Worm (Caenorhabditis elegans) whole organism, early embryonic: ENCODE measurements around the gene nhr-275.

Experiments used
- B0310.2 ChIP-seq: sonication (generic microtip); optimal IDR thresholded peaks from 2 replicates; lab custom pipeline; 2016; ENCODE audit warnings: mild to moderate bottlenecking, missing genetic modification characterization, missing compliant biosample characterization
- F13C5.2 ChIP-seq: sonication (generic microtip); optimal IDR thresholded peaks from 2 replicates; lab custom pipeline; 2017; ENCODE audit warnings: mild to moderate bottlenecking, missing genetic modification characterization, inconsistent platforms, missing compliant biosample characterization
- aly-1 ChIP-seq: sonication (generic microtip); optimal IDR thresholded peaks from 2 replicates; lab custom pipeline; 2016; ENCODE audit warnings: missing genetic modification characterization, missing compliant biosample characterization
- ama-1 ChIP-seq: fragments of 150-350 bp; optimal IDR thresholded peaks from 2 replicates; lab custom pipeline; 2014
- ceh-13 ChIP-seq: fragments of 200-800 bp; sonication (Bioruptor generic); optimal IDR thresholded peaks from 2 replicates; lab custom pipeline; 2018; ENCODE audit warnings: mild to moderate bottlenecking, missing genetic modification characterization, missing compliant biosample characterization
- ceh-36 ChIP-seq: sonication (generic microtip); optimal IDR thresholded peaks from 2 replicates; lab custom pipeline; 2016; ENCODE audit warnings: missing genetic modification characterization, inconsistent platforms, missing compliant biosample characterization
- ets-7 ChIP-seq: sonication (generic microtip); optimal IDR thresholded peaks from 2 replicates; lab custom pipeline; 2016; ENCODE audit warnings: missing genotype, missing genetic modification characterization, missing compliant biosample characterization
- flt-1 ChIP-seq: fragments of 200-800 bp; sonication (Bioruptor generic); IDR thresholded peaks from 2 replicates; pipeline ENCODE4 v1.3.6; 2022; ENCODE audit warnings: missing genetic modification characterization, missing compliant biosample characterization
- hmbx-1 ChIP-seq: sonication (generic microtip); optimal IDR thresholded peaks from 2 replicates; lab custom pipeline; 2016; ENCODE audit warnings: mild to moderate bottlenecking, missing genetic modification characterization, missing compliant biosample characterization
- hmg-4 ChIP-seq: fragments of 200-800 bp; sonication (Bioruptor generic); optimal IDR thresholded peaks from 2 replicates; lab custom pipeline; 2018; ENCODE audit warnings: mild to moderate bottlenecking, missing genetic modification characterization, missing compliant biosample characterization
- hnd-1 ChIP-seq: sonication (generic microtip); optimal IDR thresholded peaks from 2 replicates; lab custom pipeline; 2016; ENCODE audit warnings: missing genetic modification characterization, missing compliant biosample characterization
- pes-1 ChIP-seq: fragments of 200-800 bp; sonication (Bioruptor generic); IDR thresholded peaks from 2 replicates; pipeline ENCODE4 v1.3.6; 2022; ENCODE audit warnings: missing genetic modification reagents, missing genetic modification characterization, missing compliant biosample characterization
- scrt-1 ChIP-seq: fragments of 200-800 bp; sonication (Bioruptor generic); IDR thresholded peaks from 2 replicates; pipeline ENCODE4 v1.3.6; 2022; ENCODE audit warnings: missing genetic modification characterization, missing compliant biosample characterization
- sea-1 ChIP-seq: fragments of 200-800 bp; sonication (Bioruptor generic); conservative IDR thresholded peaks from 2 replicates; pipeline ENCODE4 v1.3.6; 2022; ENCODE audit warnings: missing genetic modification characterization, missing compliant biosample characterization
- tbx-11 ChIP-seq: fragments of 200-800 bp; sonication (Bioruptor generic); IDR thresholded peaks from 2 replicates; pipeline ENCODE4 v1.3.6; 2022; ENCODE audit warnings: missing genetic modification characterization, missing compliant biosample characterization
- tbx-37 ChIP-seq: fragments of 200-800 bp; sonication (Bioruptor generic); conservative IDR thresholded peaks from 2 replicates; pipeline ENCODE4 v1.3.6; 2022; ENCODE audit warnings: missing genetic modification reagents, missing genetic modification characterization, missing compliant biosample characterization
- tra-4 ChIP-seq: sonication (generic microtip); optimal IDR thresholded peaks from 2 replicates; lab custom pipeline; 2017; ENCODE audit warnings: missing genetic modification characterization, missing compliant biosample characterization

nhr-275 gene

ce11 chrV:2290329-2290728 is 23.5 kb upstream of the nhr-275 start, which contains the start of gene nhr-225:
nhr-225 (minus strand) TSS chrV:2290474.
- no peak for TF ChIP-seq tbx-11 (GFP tag; lab: Robert Waterston, UW)
- TF ChIP-seq aly-1, result no peak
- no peak for TF ChIP-seq ets-7
- TF ChIP-seq hmg-4 (GFP tag; lab: Kevin White, UChicago), result no peak
- no peak for TF ChIP-seq B0310.2
- no peak for TF ChIP-seq F13C5.2 (tag; lab: Kevin White, UChicago)
- TF ChIP-seq pes-1 (GFP tag; lab: Robert Waterston, UW), result no peak
- no peak for TF ChIP-seq sea-1 (GFP tag; lab: Robert Waterston, UW)
- TF ChIP-seq hnd-1 (tag; lab: Kevin White, UChicago), result no peak
- no peak for TF ChIP-seq tbx-37 (GFP tag; lab: Robert Waterston, UW)
- no peak for TF ChIP-seq ceh-36 (tag; lab: Kevin White, UChicago)
- no peak for TF ChIP-seq tra-4
- no peak for TF ChIP-seq ama-1 (lab: Kevin White, UChicago)
- TF ChIP-seq scrt-1 (GFP tag; lab: Robert Waterston, UW), result no peak
- TF ChIP-seq flt-1 (GFP tag; lab: Robert Waterston, UW), result no peak
- TF ChIP-seq hmbx-1 (tag; lab: Kevin White, UChicago), result no peak
- no peak for TF ChIP-seq ceh-13 (GFP tag; lab: Kevin White, UChicago)

DNA sequence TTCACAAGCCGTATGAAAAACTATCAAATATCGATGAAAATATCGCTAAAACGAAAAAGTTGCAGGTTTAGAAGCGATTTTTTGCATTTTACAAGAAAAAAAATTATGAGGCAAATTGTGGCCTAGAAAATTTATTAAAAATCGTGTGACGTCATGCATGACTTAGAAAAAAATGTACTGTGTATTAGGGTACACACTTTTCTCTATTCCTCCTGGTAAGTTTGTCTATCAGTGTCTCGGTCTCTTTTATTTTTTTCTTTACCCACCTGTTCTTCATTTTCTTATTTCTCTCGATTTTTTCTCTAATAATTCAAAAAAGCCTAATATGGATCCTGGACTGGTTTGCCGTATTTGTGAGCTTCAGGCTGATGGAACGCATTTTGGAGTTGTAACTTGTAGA is 18.2 kb upstream of the nhr-275 start, which contains the start of gene nhr-227:
nhr-227 (plus strand) TSS at position 326 of the 400 bp plus-strand sequence.
- TF ChIP-seq flt-1 (GFP tag; lab: Robert Waterston, UW), result no peak
- TF ChIP-seq F13C5.2 (tag; lab: Kevin White, UChicago), result no peak
- no peak for TF ChIP-seq B0310.2
- no peak for TF ChIP-seq hmg-4 (GFP tag; lab: Kevin White, UChicago)
- no peak for TF ChIP-seq ceh-36 (tag; lab: Kevin White, UChicago)
- no peak for TF ChIP-seq tra-4
- TF ChIP-seq tbx-11 (GFP tag; lab: Robert Waterston, UW), result no peak
- TF ChIP-seq aly-1, result no peak
- no peak for TF ChIP-seq tbx-37 (GFP tag; lab: Robert Waterston, UW)
- TF ChIP-seq hmbx-1 (tag; lab: Kevin White, UChicago), result no peak
- TF ChIP-seq ets-7, result no peak
- TF ChIP-seq sea-1 (GFP tag; lab: Robert Waterston, UW), result no peak
- no peak for TF ChIP-seq pes-1 (GFP tag; lab: Robert Waterston, UW)
- TF ChIP-seq ceh-13 (GFP tag; lab: Kevin White, UChicago), result no peak
- TF ChIP-seq hnd-1 (tag; lab: Kevin White, UChicago), result no peak
- TF ChIP-seq ama-1 (lab: Kevin White, UChicago), result no peak
- no peak for TF ChIP-seq scrt-1 (GFP tag; lab: Robert Waterston, UW)

DNA sequence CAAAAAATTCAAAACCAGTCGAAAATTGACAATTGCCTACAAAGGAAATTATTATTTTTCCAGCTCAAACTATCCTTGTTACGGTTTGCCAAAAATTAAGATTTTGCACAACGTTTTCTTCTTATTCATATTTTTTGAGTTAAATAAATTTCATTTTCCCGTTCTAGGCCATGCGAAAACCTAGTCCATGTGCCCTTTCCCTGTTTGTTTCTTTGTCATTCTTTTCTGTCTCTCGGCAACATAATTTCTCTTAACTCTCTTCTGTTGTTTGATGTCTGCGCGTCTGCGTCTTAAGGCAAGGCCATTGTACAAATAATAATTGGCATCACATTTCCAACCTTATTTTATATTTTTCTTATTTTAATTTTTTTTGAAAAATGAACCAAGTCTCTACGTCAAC is 14.6 kb upstream of the nhr-275 start, which contains the start of gene nhr-228:
nhr-228 (plus strand) TSS at position 261 of the 400 bp plus-strand sequence.
- TF ChIP-seq ceh-13 (GFP tag; lab: Kevin White, UChicago), result no peak
- no peak for TF ChIP-seq hmbx-1 (tag; lab: Kevin White, UChicago)
- TF ChIP-seq F13C5.2 (tag; lab: Kevin White, UChicago), result no peak
- no peak for TF ChIP-seq ceh-36 (tag; lab: Kevin White, UChicago)
- no peak for TF ChIP-seq scrt-1 (GFP tag; lab: Robert Waterston, UW)
- TF ChIP-seq aly-1, result no peak
- no peak for TF ChIP-seq sea-1 (GFP tag; lab: Robert Waterston, UW)
- no peak for TF ChIP-seq hmg-4 (GFP tag; lab: Kevin White, UChicago)
- no peak for TF ChIP-seq B0310.2
- TF ChIP-seq ets-7, result no peak
- no peak for TF ChIP-seq pes-1 (GFP tag; lab: Robert Waterston, UW)
- TF ChIP-seq tbx-37 (GFP tag; lab: Robert Waterston, UW), result no peak
- TF ChIP-seq hnd-1 (tag; lab: Kevin White, UChicago), result no peak
- TF ChIP-seq flt-1 (GFP tag; lab: Robert Waterston, UW), result no peak
- TF ChIP-seq tra-4, result no peak
- TF ChIP-seq tbx-11 (GFP tag; lab: Robert Waterston, UW), result no peak
- no peak for TF ChIP-seq ama-1 (lab: Kevin White, UChicago)

ce11 chrV:2278543-2278942 is 11.7 kb upstream of the nhr-275 start, which contains the start of gene fbxa-137:
fbxa-137 (plus strand) TSS chrV:2278816.
- TF ChIP-seq scrt-1 (GFP tag; lab: Robert Waterston, UW) (no peak), tbx-11 (GFP tag; lab: Robert Waterston, UW) (no peak), ama-1 (lab: Kevin White, UChicago) (no peak), ets-7 (no peak), flt-1 (GFP tag; lab: Robert Waterston, UW) (no peak), hmg-4 (GFP tag; lab: Kevin White, UChicago) (no peak), pes-1 (GFP tag; lab: Robert Waterston, UW) (no peak), tra-4 (no peak), F13C5.2 (tag; lab: Kevin White, UChicago) (no peak), sea-1 (GFP tag; lab: Robert Waterston, UW) (no peak), aly-1 (no peak), ceh-36 (tag; lab: Kevin White, UChicago) (no peak), ceh-13 (GFP tag; lab: Kevin White, UChicago) (no peak), hnd-1 (tag; lab: Kevin White, UChicago) (no peak), B0310.2 (no peak), tbx-37 (GFP tag; lab: Robert Waterston, UW) (no peak), hmbx-1 (tag; lab: Kevin White, UChicago) (no peak)

ce11 chrV:2278052-2278451 is 11.2 kb upstream of the nhr-275 start, which contains the start of gene nhr-59:
nhr-59 (minus strand) TSS chrV:2278265.
- TF ChIP-seq flt-1 (GFP tag; lab: Robert Waterston, UW) (no peak), ama-1 (lab: Kevin White, UChicago) (no peak), hmg-4 (GFP tag; lab: Kevin White, UChicago) (no peak), ceh-13 (GFP tag; lab: Kevin White, UChicago) (no peak), tra-4 (no peak), hmbx-1 (tag; lab: Kevin White, UChicago) (no peak), tbx-11 (GFP tag; lab: Robert Waterston, UW) (no peak), sea-1 (GFP tag; lab: Robert Waterston, UW) (no peak), F13C5.2 (tag; lab: Kevin White, UChicago) (no peak), tbx-37 (GFP tag; lab: Robert Waterston, UW) (no peak), hnd-1 (tag; lab: Kevin White, UChicago) (no peak), ets-7 (no peak), B0310.2 (no peak), aly-1 (no peak), ceh-36 (tag; lab: Kevin White, UChicago) (no peak), scrt-1 (GFP tag; lab: Robert Waterston, UW) (no peak), pes-1 (GFP tag; lab: Robert Waterston, UW) (no peak)

DNA sequence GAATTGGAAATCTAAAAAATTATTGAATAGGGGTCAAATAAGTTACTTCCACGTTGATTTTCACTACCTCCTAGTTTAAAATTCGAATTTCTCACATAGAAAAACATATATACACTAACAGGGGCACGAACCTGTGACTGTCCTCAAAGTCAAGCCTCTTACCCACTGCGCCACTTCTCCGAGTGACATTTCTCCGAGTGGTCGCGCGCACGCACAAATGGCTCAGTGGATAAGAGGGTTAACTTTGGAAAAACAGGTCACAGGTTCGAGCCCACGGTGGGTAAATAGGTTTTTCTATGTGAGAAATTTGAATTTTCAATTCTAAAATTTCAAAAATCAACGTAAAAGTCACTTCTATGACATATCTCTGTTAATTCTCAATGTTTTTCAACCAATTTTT is 10.4 kb upstream of the nhr-275 start:
- TF ChIP-seq ceh-13 (GFP tag; lab: Kevin White, UChicago), result no peak
- no peak for TF ChIP-seq hmbx-1 (tag; lab: Kevin White, UChicago)
- TF ChIP-seq flt-1 (GFP tag; lab: Robert Waterston, UW), result no peak
- TF ChIP-seq tra-4, result no peak
- TF ChIP-seq B0310.2, result no peak
- no peak for TF ChIP-seq sea-1 (GFP tag; lab: Robert Waterston, UW)
- TF ChIP-seq ets-7, result no peak
- TF ChIP-seq scrt-1 (GFP tag; lab: Robert Waterston, UW), result no peak
- no peak for TF ChIP-seq hmg-4 (GFP tag; lab: Kevin White, UChicago)
- no peak for TF ChIP-seq F13C5.2 (tag; lab: Kevin White, UChicago)
- TF ChIP-seq tbx-11 (GFP tag; lab: Robert Waterston, UW), result no peak
- no peak for TF ChIP-seq ama-1 (lab: Kevin White, UChicago)
- TF ChIP-seq pes-1 (GFP tag; lab: Robert Waterston, UW), result no peak
- no peak for TF ChIP-seq tbx-37 (GFP tag; lab: Robert Waterston, UW)
